Fruit fly (Drosophila melanogaster): ENCODE measurements around the gene Fit2.

Fit2 gene

dm6 chr3L:17047811-17048239, 23.7 kb downstream of the Fit2 start:
- no peak for TF ChIP-seq CG17801 (GFP tag; optimal IDR thresholded peaks at IDR 0.05; ENCODE audit: partially characterized antibody)

DNA sequence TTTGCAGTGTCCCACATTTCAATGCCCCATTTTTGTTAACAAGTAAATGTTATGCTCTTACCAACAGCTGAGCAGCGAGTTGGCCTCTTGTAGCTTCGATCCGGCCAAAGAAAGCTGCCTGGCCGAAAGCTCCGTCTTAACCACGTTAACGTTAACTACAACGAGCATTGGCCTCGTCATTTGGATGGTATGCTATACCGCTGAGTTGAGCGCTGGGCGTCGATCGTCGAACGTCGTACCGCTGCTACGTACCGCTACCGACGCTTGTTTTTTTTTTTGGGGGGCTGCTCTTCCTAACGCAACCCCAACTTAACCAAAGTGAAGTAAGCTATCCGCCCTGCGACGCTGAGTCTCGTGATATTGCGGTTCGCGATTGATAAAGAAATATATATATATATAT, 25.2 kb downstream of the Fit2 start, which contains the start of gene rogdi:
TSS of gene rogdi (plus strand) at position 199 of the 400 bp plus-strand sequence.
- no peak for TF ChIP-seq CG17801 (GFP tag; optimal IDR thresholded peaks at IDR 0.05; ENCODE audit: partially characterized antibody)

DNA sequence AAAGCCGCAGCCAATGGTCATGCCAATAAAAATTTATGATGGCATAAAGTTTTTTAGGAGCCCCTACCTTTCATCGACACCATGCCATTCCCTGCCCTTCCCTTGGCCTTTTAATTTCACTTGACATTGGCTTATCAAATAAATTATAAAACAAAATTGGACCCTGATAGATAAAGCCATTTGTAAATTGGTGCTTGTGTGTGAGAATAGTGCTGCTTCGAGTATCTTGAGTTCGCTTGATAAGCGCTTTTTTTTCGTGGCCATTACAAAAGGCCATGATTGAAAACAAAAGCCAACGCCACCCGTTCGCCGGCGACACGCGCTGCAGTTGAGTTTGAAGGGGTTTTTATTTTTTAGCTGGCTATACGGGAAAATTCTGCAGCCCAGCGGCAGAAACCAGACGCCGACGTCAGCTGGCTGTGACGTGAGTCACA, 25.8 kb downstream of the Fit2 start:
- peak; percentile 12 for TF ChIP-seq CG17801 (GFP tag; optimal IDR thresholded peaks at IDR 0.05; ENCODE audit: partially characterized antibody)

- TF ChIP-seq CG17801 (GFP tag; optimal IDR thresholded peaks at IDR 0.05; ENCODE audit: partially characterized antibody), result no peak
Observed at dm6 chr3L:17050661-17051452, 26.7 kb downstream of the Fit2 start.

dm6 chr3L:17051472-17051871, 27.3 kb downstream of the Fit2 start:
- no peak for TF ChIP-seq CG17801 (GFP tag; optimal IDR thresholded peaks at IDR 0.05; ENCODE audit: partially characterized antibody)

DNA sequence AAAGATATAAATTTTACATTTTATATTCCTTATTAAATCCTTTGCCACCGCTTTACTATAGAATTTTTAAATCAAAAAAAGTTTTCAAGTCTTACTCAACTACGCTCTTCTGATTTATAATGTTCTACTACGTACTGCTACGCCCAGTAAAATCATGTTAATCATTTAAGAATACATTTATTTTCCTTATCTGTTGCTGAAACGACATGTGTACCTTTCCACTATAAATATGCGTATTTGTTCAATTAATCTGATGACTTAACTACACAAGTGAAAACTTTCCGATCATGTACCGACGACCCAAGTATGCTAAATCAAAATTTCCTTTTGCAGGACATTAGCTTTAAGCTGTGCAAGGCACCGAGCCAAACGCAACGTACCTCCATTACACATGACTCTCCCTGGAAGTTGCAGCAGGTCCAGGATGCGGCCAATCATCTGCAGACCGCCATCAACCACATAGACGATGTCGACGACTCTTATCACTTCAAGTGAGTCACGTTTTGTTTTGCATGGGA, 28.3 kb downstream of the Fit2 start:
- no peak for TF ChIP-seq CG17801 (GFP tag; optimal IDR thresholded peaks at IDR 0.05; ENCODE audit: partially characterized antibody)

dm6 chr3L:17053932-17054331, 29.8 kb downstream of the Fit2 start:
- no peak for TF ChIP-seq CG17801 (GFP tag; optimal IDR thresholded peaks at IDR 0.05; ENCODE audit: partially characterized antibody)

- TF ChIP-seq CG17801 (GFP tag; optimal IDR thresholded peaks at IDR 0.05; ENCODE audit: partially characterized antibody), result peak; percentile 5
Observed at dm6 chr3L:17055467-17055877, 31.3 kb downstream of the Fit2 start, which contains the start of gene CG7724. Gene CG7724 (plus strand): TSS chr3L:17055613.
